Worm (Caenorhabditis elegans) whole organism, L1 larva: Measurements from ENCODE around the gene kin-29.

Source experiments
- alr-1 ChIP-seq: fragments of 200-800 bp; sonication (Bioruptor generic); optimal IDR thresholded peaks from 2 replicates; lab custom pipeline; 2018; ENCODE audit warnings: borderline replicate concordance, mild to moderate bottlenecking, missing genetic modification characterization, missing compliant biosample characterization
- ceh-63 ChIP-seq: fragments of 200-800 bp; sonication (Bioruptor generic); optimal IDR thresholded peaks from 2 replicates; lab custom pipeline; 2018; ENCODE audit warnings: mild to moderate bottlenecking, missing genetic modification characterization, missing compliant biosample characterization
- elt-3 ChIP-seq, 6 experiments: fragments of 150-350 bp in 1 of 6; sonication (generic microtip); optimal IDR thresholded peaks; 2 replicates each; lab custom pipeline; 2017 to 2018; ENCODE audit warnings: missing biosample characterization in 6 of 6, missing genetic modification characterization in 6 of 6, inconsistent platforms in 1 of 6
- fkh-4 ChIP-seq: sonication (generic microtip); optimal IDR thresholded peaks from 2 replicates; lab custom pipeline; 2016; ENCODE audit warnings: missing compliant biosample characterization, missing genetic modification characterization, borderline replicate concordance
- lir-3 ChIP-seq: sonication (generic microtip); optimal IDR thresholded peaks from 2 replicates; lab custom pipeline; 2016; ENCODE audit warnings: mild to moderate bottlenecking, missing genetic modification characterization, moderate library complexity, missing compliant biosample characterization; ENCODE audit not compliant: poor library complexity
- lsy-2 ChIP-seq, 2 experiments: fragments of 150-350 bp; optimal IDR thresholded peaks; 2 replicates each; lab custom pipeline; 2014; ENCODE audit warnings: missing biosample characterization in 2 of 2, missing genetic modification characterization in 2 of 2
- nhr-11 ChIP-seq: fragments of 150-350 bp; optimal IDR thresholded peaks from 2 replicates; lab custom pipeline; 2014; ENCODE audit warnings: missing biosample characterization, missing genetic modification characterization
- nhr-19 ChIP-seq: fragments of 200-800 bp; sonication (Bioruptor generic); conservative IDR thresholded peaks from 2 replicates; pipeline ENCODE4 v1.3.6; 2022; ENCODE audit warnings: missing genetic modification characterization, missing compliant biosample characterization
- nhr-237 ChIP-seq: fragments of 150-350 bp; optimal IDR thresholded peaks from 2 replicates; lab custom pipeline; 2014; ENCODE audit warnings: missing biosample characterization, missing genetic modification characterization
- nhr-76 ChIP-seq: sonication (generic microtip); optimal IDR thresholded peaks from 2 replicates; lab custom pipeline; 2017; ENCODE audit warnings: missing biosample characterization, missing genetic modification characterization
- nhr-84 ChIP-seq: sonication (generic microtip); optimal IDR thresholded peaks from 2 replicates; lab custom pipeline; 2017; ENCODE audit warnings: missing biosample characterization, missing genetic modification characterization
- pqm-1 ChIP-seq: sonication (generic microtip); optimal IDR thresholded peaks from 3 replicates; lab custom pipeline; 2017; ENCODE audit warnings: missing biosample characterization, missing genetic modification characterization
- sup-37 ChIP-seq: fragments of 200-800 bp; sonication (Bioruptor generic); optimal IDR thresholded peaks from 2 replicates; lab custom pipeline; 2018; ENCODE audit warnings: mild to moderate bottlenecking, missing genetic modification characterization, missing compliant biosample characterization
- zag-1 ChIP-seq: fragments of 150-350 bp; optimal IDR thresholded peaks from 2 replicates; lab custom pipeline; 2014; ENCODE audit warnings: missing biosample characterization, missing genetic modification characterization

DNA sequence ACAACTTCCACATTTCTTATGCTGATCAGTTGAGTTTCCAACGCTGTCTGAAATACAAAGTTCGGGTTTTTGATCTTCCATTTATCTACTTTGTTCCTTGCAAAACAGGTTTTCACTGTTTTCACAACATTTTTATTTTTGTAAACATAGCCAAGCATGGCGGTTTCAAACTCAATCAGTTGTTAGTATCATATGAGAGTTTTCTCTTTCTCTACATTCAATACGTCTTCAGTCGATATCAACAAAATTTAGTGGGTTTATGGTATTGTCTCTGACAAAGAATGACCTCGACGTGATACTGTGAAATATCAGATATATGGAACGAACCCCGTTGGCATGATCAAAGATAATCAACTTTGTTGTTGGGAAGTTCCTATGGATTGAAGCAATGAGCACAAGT, 43.4 kb upstream of the kin-29 start:
- TF ChIP-seq lsy-2 (tag; optimal IDR thresholded peaks at IDR 0.05; lab: Kevin White, UChicago) (no peak), nhr-237 (no peak), fkh-4 (tag; lab: Kevin White, UChicago) (no peak), sup-37 (GFP tag; lab: Kevin White, UChicago) (no peak), lir-3 (tag; lab: Kevin White, UChicago) (no peak), nhr-19 (no peak), zag-1 (tag; lab: Kevin White, UChicago) (no peak), nhr-11 (tag; lab: Kevin White, UChicago) (no peak), nhr-76 (tag; lab: Kevin White, UChicago) (no peak), alr-1 (no peak), elt-3 (tag; optimal IDR thresholded peaks at IDR 0.05; lab: Kevin White, UChicago) (peak in 1 of 6 experiments; percentile 46), pqm-1 (tag; lab: Kevin White, UChicago) (no peak), nhr-84 (tag; lab: Kevin White, UChicago) (no peak), ceh-63 (GFP tag; lab: Kevin White, UChicago) (no peak)
